Worm (Caenorhabditis elegans): ENCODE data around the gene ceh-62.

ceh-62 gene

ce11 chrII:10840067-10840466 lies 34.5 kb downstream of the ceh-62 start (continued):
- TF ChIP-seq zip-4 (GFP tag; optimal IDR thresholded peaks at IDR 0.05) (peak; percentile 52), pqm-1 (tag; optimal IDR thresholded peaks at IDR 0.05) (no peak), unc-86 (tag; optimal IDR thresholded peaks at IDR 0.05) (peak; percentile 62), F16B12.6 (tag; optimal IDR thresholded peaks at IDR 0.05) (peak; percentile 59), ces-1 (GFP tag; optimal IDR thresholded peaks at IDR 0.05) (no peak), tlp-1 (tag; optimal IDR thresholded peaks at IDR 0.05) (no peak), unc-130 (tag; optimal IDR thresholded peaks at IDR 0.05) (peak; percentile 80), fkh-4 (tag; optimal IDR thresholded peaks at IDR 0.05; ENCODE audit: borderline replicate concordance) (peak; percentile 39), ceh-63 (GFP tag; optimal IDR thresholded peaks at IDR 0.05) (no peak), ztf-11 (tag; optimal IDR thresholded peaks at IDR 0.05) (peak in 1 of 2 experiments; percentile 19), lin-15B (tag; optimal IDR thresholded peaks at IDR 0.05) (no peak), sptf-1 (tag; optimal IDR thresholded peaks at IDR 0.05) (no peak), pax-3 (tag; optimal IDR thresholded peaks at IDR 0.05) (peak; percentile 35), aly-2 (tag; optimal IDR thresholded peaks at IDR 0.05) (peak; percentile 80), lin-13 (GFP tag; optimal IDR thresholded peaks at IDR 0.05) (peak; percentile 84), nhr-19 (GFP tag; conservative IDR thresholded peaks at IDR 0.05) (peak; percentile 85), nhr-28 (tag; optimal IDR thresholded peaks at IDR 0.05) (no peak), nhr-76 (tag; optimal IDR thresholded peaks at IDR 0.05) (peak; percentile 20), rnt-1 (tag; optimal IDR thresholded peaks at IDR 0.05) (peak; percentile 93), ztf-4 (tag; optimal IDR thresholded peaks at IDR 0.05) (peak; percentile 58), unc-62 (GFP tag; optimal IDR thresholded peaks at IDR 0.05) (no peak), lir-3 (tag; optimal IDR thresholded peaks at IDR 0.05; ENCODE audit: poor library complexity) (peak; percentile 76), nhr-77 (tag; optimal IDR thresholded peaks at IDR 0.05) (peak; percentile 63), ets-5 (GFP tag; IDR thresholded peaks at IDR 0.05) (no peak), aha-1 (tag; optimal IDR thresholded peaks at IDR 0.05) (no peak), sox-4 (tag; optimal IDR thresholded peaks at IDR 0.05) (peak; percentile 66), efl-1 (optimal IDR thresholded peaks at IDR 0.05) (peak; percentile 69 to 78), efl-1 (GFP tag; optimal IDR thresholded peaks at IDR 0.05 in 1 of 2) (peak; percentile 62 to 98), hlh-4 (tag; optimal IDR thresholded peaks at IDR 0.05) (no peak), snpc-4 (tag; optimal IDR thresholded peaks at IDR 0.05) (peak; percentile 39), nhr-20 (tag; optimal IDR thresholded peaks at IDR 0.05) (peak; percentile 88), irx-1 (tag; optimal IDR thresholded peaks at IDR 0.05) (peak; percentile 77), sup-37 (GFP tag; optimal IDR thresholded peaks at IDR 0.05) (no peak), fos-1 (tag; optimal IDR thresholded peaks at IDR 0.05) (peak; percentile 82), lsy-2 (tag; optimal IDR thresholded peaks at IDR 0.05) (peak; percentile 77 to 79)

DNA sequence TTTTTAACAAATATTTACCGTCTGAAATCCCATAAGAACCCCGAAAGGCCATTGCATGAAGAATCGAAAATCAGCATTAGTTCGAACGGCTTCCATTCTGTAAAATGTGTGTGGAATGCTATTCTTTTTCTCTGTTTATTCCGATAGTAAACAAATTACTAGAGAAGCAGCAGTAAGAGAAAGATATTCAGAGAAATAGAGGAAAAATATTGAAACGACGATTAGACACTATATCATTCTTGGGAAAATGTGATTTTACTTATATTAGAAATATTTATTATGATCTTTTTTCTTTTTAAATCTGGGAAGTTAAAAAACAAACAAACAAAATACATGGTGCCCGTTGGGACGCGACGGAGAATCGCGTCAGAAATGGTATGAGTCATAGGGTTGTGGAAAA lies 38.0 kb downstream of the ceh-62 start, which contains the start of gene M106.8:
M106.8 (minus strand) TSS at position 101 of the 400 bp plus-strand sequence.
- TF ChIP-seq C04F5.9 (tag; optimal IDR thresholded peaks at IDR 0.05) (no peak), lsy-2 (tag; optimal IDR thresholded peaks at IDR 0.05) (no peak), mab-9 (GFP tag; IDR thresholded peaks at IDR 0.05) (no peak), nhr-77 (tag; optimal IDR thresholded peaks at IDR 0.05) (no peak), efl-1 (optimal IDR thresholded peaks at IDR 0.05) (no peak), efl-1 (GFP tag; optimal IDR thresholded peaks at IDR 0.05 in 1 of 2) (no peak), nhr-28 (tag; optimal IDR thresholded peaks at IDR 0.05) (no peak), C16A3.4 (tag; optimal IDR thresholded peaks at IDR 0.05) (no peak), dpl-1 (GFP tag; optimal IDR thresholded peaks at IDR 0.05) (no peak), nhr-47 (tag; optimal IDR thresholded peaks at IDR 0.05) (no peak), fos-1 (tag; optimal IDR thresholded peaks at IDR 0.05) (no peak), nhr-76 (tag; optimal IDR thresholded peaks at IDR 0.05) (no peak), ztf-4 (tag; optimal IDR thresholded peaks at IDR 0.05) (no peak), nhr-90 (tag; optimal IDR thresholded peaks at IDR 0.05; ENCODE audit: poor library complexity) (no peak), tlp-1 (tag; optimal IDR thresholded peaks at IDR 0.05) (no peak), alr-1 (tag; optimal IDR thresholded peaks at IDR 0.05; ENCODE audit: borderline replicate concordance) (no peak), blmp-1 (tag; optimal IDR thresholded peaks at IDR 0.05) (no peak), snpc-4 (tag; optimal IDR thresholded peaks at IDR 0.05) (no peak), hlh-17 (GFP tag; optimal IDR thresholded peaks at IDR 0.05; ENCODE audit: borderline replicate concordance) (no peak), lin-13 (GFP tag; optimal IDR thresholded peaks at IDR 0.05) (no peak)
